Worm (Caenorhabditis elegans) whole organism, L2 larva: ENCODE data around the gene rga-1.

Source experiments
- C34F6.9 ChIP-seq: fragments of 150-350 bp; optimal IDR thresholded peaks from 2 replicates; lab custom pipeline; 2014; ENCODE audit warnings: missing biosample characterization, missing genetic modification characterization
- F13H6.1 ChIP-seq: sonication (generic microtip); optimal IDR thresholded peaks from 2 replicates; lab custom pipeline; 2016; ENCODE audit warnings: missing genetic modification characterization, missing compliant biosample characterization
- R02D3.7 ChIP-seq: fragments of 150-350 bp; optimal IDR thresholded peaks from 2 replicates; lab custom pipeline; 2014; ENCODE audit warnings: missing biosample characterization, missing genetic modification characterization
- Y55F3AM.14 ChIP-seq: fragments of 200-800 bp; sonication (Bioruptor generic); optimal IDR thresholded peaks from 2 replicates; lab custom pipeline; 2018; ENCODE audit warnings: mild to moderate bottlenecking, missing genetic modification characterization, missing compliant biosample characterization
- aly-2 ChIP-seq: fragments of 150-350 bp; optimal IDR thresholded peaks from 2 replicates; lab custom pipeline; 2014; ENCODE audit warnings: missing biosample characterization, missing genetic modification characterization
- ama-1 ChIP-seq: fragments of 150-350 bp; optimal IDR thresholded peaks from 2 replicates; lab custom pipeline; 2018; ENCODE audit warnings: inconsistent platforms
- blmp-1 ChIP-seq: sonication (generic microtip); optimal IDR thresholded peaks from 2 replicates; lab custom pipeline; 2017; ENCODE audit warnings: missing genetic modification characterization, mild to moderate bottlenecking, missing compliant biosample characterization, antibody characterized with exemption, moderate library complexity; ENCODE audit not compliant: insufficient read depth
- ceh-16 ChIP-seq: fragments of 150-350 bp; optimal IDR thresholded peaks from 2 replicates; lab custom pipeline; 2014; ENCODE audit warnings: missing biosample characterization, missing genetic modification characterization
- ceh-82 ChIP-seq: fragments of 150-350 bp; optimal IDR thresholded peaks from 2 replicates; lab custom pipeline; 2014; ENCODE audit warnings: missing biosample characterization, missing genetic modification characterization
- dmd-4 ChIP-seq: sonication (generic microtip); optimal IDR thresholded peaks from 2 replicates; lab custom pipeline; 2017; ENCODE audit warnings: missing biosample characterization, missing genetic modification characterization
- egl-27 ChIP-seq: sonication (generic microtip); optimal IDR thresholded peaks from 3 replicates; lab custom pipeline; 2017; ENCODE audit warnings: missing biosample characterization, missing genetic modification reagents, missing genetic modification characterization
- elt-3 ChIP-seq: sonication (generic microtip); optimal IDR thresholded peaks from 2 replicates; lab custom pipeline; 2017; ENCODE audit warnings: missing biosample characterization, missing genetic modification characterization
- fos-1 ChIP-seq: fragments of 150-350 bp; optimal IDR thresholded peaks from 2 replicates; lab custom pipeline; 2014; ENCODE audit warnings: missing biosample characterization, missing genetic modification characterization
- gmeb-1 ChIP-seq: fragments of 150-350 bp; optimal IDR thresholded peaks from 2 replicates; lab custom pipeline; 2014; ENCODE audit warnings: missing biosample characterization, missing genetic modification characterization
- lin-11 ChIP-seq: fragments of 150-350 bp; sonication (generic microtip); optimal IDR thresholded peaks from 2 replicates; lab custom pipeline; 2014; ENCODE audit warnings: missing biosample characterization, missing genetic modification characterization, inconsistent platforms, mixed read lengths
- lin-13 ChIP-seq: fragments of 150-350 bp; optimal IDR thresholded peaks from 2 replicates; lab custom pipeline; 2014; ENCODE audit warnings: missing biosample characterization, missing genetic modification reagents, missing genetic modification characterization
- lin-39 ChIP-seq: fragments of 150-350 bp; optimal IDR thresholded peaks from 2 replicates; lab custom pipeline; 2014; ENCODE audit warnings: missing biosample characterization, missing genetic modification reagents, missing genetic modification characterization
- lsy-2 ChIP-seq, 2 experiments: fragments of 150-350 bp in 1 of 2; sonication (generic microtip) in 1 of 2; optimal IDR thresholded peaks; 2 replicates each; lab custom pipeline; 2014 to 2017; ENCODE audit warnings: missing biosample characterization in 2 of 2, missing genetic modification characterization in 2 of 2
- mab-5 ChIP-seq: fragments of 150-350 bp; optimal IDR thresholded peaks from 2 replicates; lab custom pipeline; 2014; ENCODE audit warnings: missing biosample characterization, missing genetic modification characterization
- mbf-1 ChIP-seq: sonication (generic microtip); optimal IDR thresholded peaks from 2 replicates; lab custom pipeline; 2017; ENCODE audit warnings: missing biosample characterization, missing genetic modification characterization
- nhr-10 ChIP-seq: sonication (generic microtip); optimal IDR thresholded peaks from 2 replicates; lab custom pipeline; 2017; ENCODE audit warnings: missing biosample characterization, missing genetic modification characterization
- nhr-11 ChIP-seq: fragments of 150-350 bp; optimal IDR thresholded peaks from 2 replicates; lab custom pipeline; 2014; ENCODE audit warnings: missing biosample characterization, missing genetic modification characterization
- nhr-12 ChIP-seq: fragments of 150-350 bp; optimal IDR thresholded peaks from 2 replicates; lab custom pipeline; 2014; ENCODE audit warnings: missing biosample characterization, missing genetic modification characterization
- nhr-129 ChIP-seq: fragments of 150-350 bp; optimal IDR thresholded peaks from 2 replicates; lab custom pipeline; 2014; ENCODE audit warnings: missing biosample characterization, missing genetic modification characterization
- nhr-21 ChIP-seq: fragments of 150-350 bp; optimal IDR thresholded peaks from 2 replicates; lab custom pipeline; 2014; ENCODE audit warnings: missing biosample characterization, missing genetic modification characterization
- nhr-23 ChIP-seq: fragments of 150-350 bp; optimal IDR thresholded peaks from 2 replicates; lab custom pipeline; 2014; ENCODE audit warnings: missing biosample characterization, missing genetic modification reagents, missing genetic modification characterization
- nhr-25 ChIP-seq: fragments of 150-350 bp; sonication (generic microtip); optimal IDR thresholded peaks from 3 replicates; lab custom pipeline; 2014; ENCODE audit warnings: missing biosample characterization, missing genetic modification characterization
- nhr-6 ChIP-seq: fragments of 150-350 bp; optimal IDR thresholded peaks from 2 replicates; lab custom pipeline; 2014; ENCODE audit warnings: missing biosample characterization, missing genetic modification characterization
- nhr-77 ChIP-seq: fragments of 150-350 bp; optimal IDR thresholded peaks from 2 replicates; lab custom pipeline; 2014; ENCODE audit warnings: missing biosample characterization, missing genetic modification characterization
- peb-1 ChIP-seq: fragments of 150-350 bp; optimal IDR thresholded peaks from 2 replicates; lab custom pipeline; 2014; ENCODE audit warnings: missing biosample characterization, missing genetic modification characterization
- sma-9 ChIP-seq, 2 experiments: fragments of 150-350 bp in 1 of 2; sonication (generic microtip) in 1 of 2; optimal IDR thresholded peaks; 2 replicates each; lab custom pipeline; 2014 to 2016; ENCODE audit warnings: missing genetic modification characterization in 2 of 2, mild to moderate bottlenecking in 1 of 2, missing biosample characterization in 1 of 2, missing compliant biosample characterization in 1 of 2, missing genetic modification reagents in 1 of 2, moderate library complexity in 1 of 2
- unc-39 ChIP-seq: fragments of 150-350 bp; optimal IDR thresholded peaks from 2 replicates; lab custom pipeline; 2014; ENCODE audit warnings: missing biosample characterization, missing genetic modification characterization
- unc-55 ChIP-seq: fragments of 150-350 bp; sonication (generic microtip); optimal IDR thresholded peaks from 3 replicates; lab custom pipeline; 2014; ENCODE audit warnings: missing biosample characterization, missing genetic modification reagents, missing genetic modification characterization
- unc-62 ChIP-seq: fragments of 150-350 bp; optimal IDR thresholded peaks from 2 replicates; lab custom pipeline; 2014; ENCODE audit warnings: missing biosample characterization, missing genetic modification reagents, missing genetic modification characterization
- zag-1 ChIP-seq: fragments of 150-350 bp; optimal IDR thresholded peaks from 2 replicates; lab custom pipeline; 2014; ENCODE audit warnings: missing biosample characterization, missing genetic modification characterization
- ztf-11 ChIP-seq: sonication (generic microtip); optimal IDR thresholded peaks from 2 replicates; lab custom pipeline; 2017; ENCODE audit warnings: missing biosample characterization, missing genetic modification characterization

Gene rga-1

ce11 chrII:11492843-11493242 is 28.1 kb downstream of the rga-1 start, which contains the start of gene hacl-1 (continued):
- TF ChIP-seq nhr-11 (no peak), nhr-25 (tag; lab: Kevin White, UChicago) (peak; percentile 71)

- no peak for TF ChIP-seq peb-1 (tag; lab: Kevin White, UChicago)
- no peak for TF ChIP-seq unc-62 (GFP tag; lab: Kevin White, UChicago)
- TF ChIP-seq nhr-6, result no peak
- TF ChIP-seq ama-1 (lab: Kevin White, UChicago), result peak; percentile 9
- peak; percentile 42 for TF ChIP-seq nhr-129
- TF ChIP-seq C34F6.9 (tag; lab: Kevin White, UChicago), result peak; percentile 66
- peak; percentile 46 to 95 for TF ChIP-seq lsy-2 (tag; optimal IDR thresholded peaks at IDR 0.05; lab: Kevin White, UChicago)
- TF ChIP-seq R02D3.7 (tag; lab: Kevin White, UChicago), result no peak
- no peak for TF ChIP-seq elt-3 (tag; lab: Kevin White, UChicago)
- no peak for TF ChIP-seq lin-39 (tag; lab: Kevin White, UChicago)
- TF ChIP-seq unc-39 (tag; lab: Kevin White, UChicago), result no peak
- TF ChIP-seq nhr-77 (tag; lab: Kevin White, UChicago), result no peak
- no peak for TF ChIP-seq aly-2 (tag; lab: Kevin White, UChicago)
- TF ChIP-seq Y55F3AM.14 (GFP tag; lab: Kevin White, UChicago), result no peak
- no peak for TF ChIP-seq fos-1 (tag; lab: Kevin White, UChicago)
- TF ChIP-seq lin-13 (GFP tag; lab: Kevin White, UChicago), result no peak
- no peak for TF ChIP-seq dmd-4 (tag; lab: Kevin White, UChicago)
- peak; percentile 16 for TF ChIP-seq gmeb-1 (tag; lab: Kevin White, UChicago)
- no peak for TF ChIP-seq ztf-11 (tag; lab: Kevin White, UChicago)
- TF ChIP-seq sma-9 (GFP tag; optimal IDR thresholded peaks at IDR 0.05; lab: Kevin White, UChicago), result no peak
- TF ChIP-seq sma-9 (tag; optimal IDR thresholded peaks at IDR 0.05; lab: Kevin White, UChicago), result no peak
- no peak for TF ChIP-seq unc-55
- TF ChIP-seq nhr-10 (tag; lab: Kevin White, UChicago), result no peak
- TF ChIP-seq, all 48 proteins: peak for 5
Observed at ce11 chrII:11495307-11495706, 30.6 kb downstream of the rga-1 start, which contains the start of the genes ooc-3 and B0334.4. Gene ooc-3, minus strand, starts transcription at chrII:11495321. Gene B0334.4, plus strand, starts transcription at chrII:11495692.

- TF ChIP-seq nhr-10 (tag; lab: Kevin White, UChicago), result no peak
- no peak for TF ChIP-seq egl-27 (tag; lab: Kevin White, UChicago)
- TF ChIP-seq nhr-21 (tag; lab: Kevin White, UChicago), result no peak
- no peak for TF ChIP-seq nhr-12 (tag; lab: Kevin White, UChicago)
Observed at ce11 chrII:11495806-11496205, 31.1 kb downstream of the rga-1 start.

- TF ChIP-seq nhr-25 (tag; lab: Kevin White, UChicago) (no peak), zag-1 (tag; lab: Kevin White, UChicago) (no peak), aly-2 (tag; lab: Kevin White, UChicago) (no peak), peb-1 (tag; lab: Kevin White, UChicago) (no peak), Y55F3AM.14 (GFP tag; lab: Kevin White, UChicago) (no peak), mab-5 (tag; lab: Kevin White, UChicago) (peak; percentile 9), nhr-23 (tag; lab: Kevin White, UChicago) (no peak), nhr-10 (tag; lab: Kevin White, UChicago) (no peak), sma-9 (GFP tag; optimal IDR thresholded peaks at IDR 0.05; lab: Kevin White, UChicago) (peak; percentile 17), sma-9 (tag; optimal IDR thresholded peaks at IDR 0.05; lab: Kevin White, UChicago) (no peak), F13H6.1 (tag; lab: Kevin White, UChicago) (peak; percentile 43), lin-13 (GFP tag; lab: Kevin White, UChicago) (no peak), ceh-82 (no peak), fos-1 (tag; lab: Kevin White, UChicago) (no peak), lin-11 (tag; lab: Kevin White, UChicago) (no peak), lsy-2 (tag; optimal IDR thresholded peaks at IDR 0.05; lab: Kevin White, UChicago) (peak in 1 of 2 experiments; percentile 34), mbf-1 (no peak), blmp-1 (tag; lab: Kevin White, UChicago) (no peak), gmeb-1 (tag; lab: Kevin White, UChicago) (no peak), C34F6.9 (tag; lab: Kevin White, UChicago) (no peak), ceh-16 (tag; lab: Kevin White, UChicago) (no peak), nhr-129 (no peak)
Observed at ce11 chrII:11496767-11497166, 32.1 kb downstream of the rga-1 start, which contains the start of gene emc-5. Gene emc-5, plus strand, starts transcription at chrII:11496780.
